Worm (Caenorhabditis elegans) whole organism, L4 larva: ENCODE results near the gene srh-220.

Source experiments
- D1046.2 ChIP-seq: fragments of 200-800 bp; sonication (Bioruptor generic); IDR thresholded peaks from 2 replicates; pipeline ENCODE4 v1.3.6; 2022; ENCODE audit warnings: missing genetic modification characterization, missing compliant biosample characterization
- F10B5.3 ChIP-seq: sonication (generic microtip); optimal IDR thresholded peaks from 2 replicates; lab custom pipeline; 2016; ENCODE audit warnings: mild to moderate bottlenecking, missing genetic modification characterization, missing compliant biosample characterization
- F49E8.2 ChIP-seq: sonication (generic microtip); optimal IDR thresholded peaks from 2 replicates; lab custom pipeline; 2016; ENCODE audit warnings: missing compliant biosample characterization, mild to moderate bottlenecking, missing genetic modification characterization, borderline replicate concordance
- Y5F2A.4 ChIP-seq: fragments of 200-800 bp; sonication (Bioruptor generic); optimal IDR thresholded peaks from 2 replicates; lab custom pipeline; 2018; ENCODE audit warnings: mild to moderate bottlenecking, missing genetic modification characterization, missing compliant biosample characterization
- ZK546.5 ChIP-seq, 2 experiments: sonication (generic microtip); optimal IDR thresholded peaks; 2 replicates each; lab custom pipeline; 2017; ENCODE audit warnings: missing biosample characterization in 2 of 2, missing genetic modification characterization in 2 of 2
- aha-1 ChIP-seq: fragments of 150-350 bp; peaks from one replicate; lab custom pipeline; 2014; ENCODE audit warnings: missing biosample characterization, missing genetic modification characterization
- ama-1 ChIP-seq: fragments of 150-350 bp; optimal IDR thresholded peaks from 2 replicates; lab custom pipeline; 2014; ENCODE audit warnings: inconsistent platforms, mixed read lengths
- arid-1 ChIP-seq: fragments of 200-800 bp; sonication (Bioruptor generic); conservative IDR thresholded peaks from 2 replicates; pipeline ENCODE4 v1.3.6; 2022; ENCODE audit warnings: missing genetic modification reagents, missing genetic modification characterization, missing compliant biosample characterization
- attf-4 ChIP-seq: sonication (generic microtip); optimal IDR thresholded peaks from 3 replicates; lab custom pipeline; 2017; ENCODE audit warnings: missing biosample characterization, missing genetic modification characterization
- ceh-20 ChIP-seq: fragments of 200-800 bp; sonication (Bioruptor generic); IDR thresholded peaks from 2 replicates; pipeline ENCODE4 v1.3.6; 2022; ENCODE audit warnings: missing genetic modification reagents, missing genetic modification characterization, missing compliant biosample characterization
- ceh-32 ChIP-seq: sonication (generic microtip); optimal IDR thresholded peaks from 2 replicates; lab custom pipeline; 2016; ENCODE audit warnings: mild to moderate bottlenecking, missing genetic modification characterization, missing compliant biosample characterization; ENCODE audit not compliant: poor library complexity
- ceh-44 ChIP-seq: fragments of 200-800 bp; sonication (Bioruptor generic); IDR thresholded peaks from 2 replicates; pipeline ENCODE4 v1.3.6; 2022; ENCODE audit warnings: missing genetic modification reagents, missing genetic modification characterization, missing compliant biosample characterization
- ceh-82 ChIP-seq: sonication (generic microtip); optimal IDR thresholded peaks from 2 replicates; lab custom pipeline; 2017; ENCODE audit warnings: missing biosample characterization, missing genetic modification characterization
- daf-12 ChIP-seq: fragments of 150-350 bp; optimal IDR thresholded peaks from 2 replicates; lab custom pipeline; 2014; ENCODE audit warnings: missing biosample characterization, missing genetic modification reagents, missing genetic modification characterization
- daf-16 ChIP-seq, 3 experiments: sonication (generic microtip); optimal IDR thresholded peaks; 2 replicates each; lab custom pipeline; 2016 to 2017; ENCODE audit warnings: missing genetic modification characterization in 3 of 3, missing genetic modification reagents in 3 of 3, mild to moderate bottlenecking in 2 of 3, missing compliant biosample characterization in 2 of 3, missing biosample characterization in 1 of 3, moderate library complexity in 1 of 3
- daf-19 ChIP-seq: fragments of 200-800 bp; sonication (Bioruptor generic); conservative IDR thresholded peaks from 2 replicates; pipeline ENCODE4 v1.3.6; 2022; ENCODE audit warnings: missing genetic modification characterization, missing compliant biosample characterization
- dmd-6 ChIP-seq: fragments of 200-800 bp; sonication (Bioruptor generic); IDR thresholded peaks from 2 replicates; pipeline ENCODE4 v1.3.6; 2022; ENCODE audit warnings: missing genetic modification reagents, missing genetic modification characterization, missing compliant biosample characterization
- dmd-8 ChIP-seq: fragments of 200-800 bp; sonication (Bioruptor generic); IDR thresholded peaks from 2 replicates; pipeline ENCODE4 v1.3.6; 2022; ENCODE audit warnings: missing genetic modification characterization, missing compliant biosample characterization
- dmd-9 ChIP-seq: fragments of 200-800 bp; sonication (Bioruptor generic); IDR thresholded peaks from 2 replicates; pipeline ENCODE4 v1.3.6; 2022; ENCODE audit warnings: missing genetic modification reagents, missing genetic modification characterization, missing compliant biosample characterization
- dpl-1 ChIP-seq: fragments of 150-350 bp; optimal IDR thresholded peaks from 2 replicates; lab custom pipeline; 2014; ENCODE audit warnings: missing biosample characterization, missing genetic modification reagents, missing genetic modification characterization
- fos-1 ChIP-seq: fragments of 150-350 bp; optimal IDR thresholded peaks from 2 replicates; lab custom pipeline; 2014; ENCODE audit warnings: missing biosample characterization, missing genetic modification characterization
- hif-1 ChIP-seq, 2 experiments: sonication (generic microtip); optimal IDR thresholded peaks; 2 replicates each; lab custom pipeline; 2016 to 2017; ENCODE audit warnings: missing compliant biosample characterization in 2 of 2, missing genetic modification characterization in 2 of 2, missing genetic modification reagents in 2 of 2, missing genotype in 2 of 2, mild to moderate bottlenecking in 1 of 2
- hlh-30 ChIP-seq: sonication (generic microtip); optimal IDR thresholded peaks from 2 replicates; lab custom pipeline; 2017; ENCODE audit warnings: antibody characterized with exemption, mild to moderate bottlenecking, missing genetic modification characterization, missing compliant biosample characterization; ENCODE audit not compliant: insufficient read depth
- hmg-1.1 ChIP-seq: fragments of 200-800 bp; sonication (Bioruptor generic); IDR thresholded peaks from 2 replicates; pipeline ENCODE4 v1.3.6; 2022; ENCODE audit warnings: missing genetic modification reagents, missing genetic modification characterization, missing compliant biosample characterization
- jun-1 ChIP-seq: fragments of 150-350 bp; optimal IDR thresholded peaks from 2 replicates; lab custom pipeline; 2014; ENCODE audit warnings: missing biosample characterization, missing genetic modification reagents, missing genetic modification characterization
- lin-1 ChIP-seq: fragments of 200-800 bp; sonication (Bioruptor generic); IDR thresholded peaks from 2 replicates; pipeline ENCODE4 v1.3.6; 2022; ENCODE audit warnings: missing genetic modification reagents, missing genetic modification characterization, missing compliant biosample characterization
- lin-13 ChIP-seq: fragments of 150-350 bp; optimal IDR thresholded peaks from 2 replicates; lab custom pipeline; 2014; ENCODE audit warnings: missing biosample characterization, missing genetic modification reagents, missing genetic modification characterization
- lin-29 ChIP-seq: fragments of 200-800 bp; sonication (Bioruptor generic); IDR thresholded peaks from 2 replicates; pipeline ENCODE4 v1.3.6; 2022; ENCODE audit warnings: missing genetic modification reagents, missing genetic modification characterization, missing compliant biosample characterization
- lin-38 ChIP-seq: fragments of 200-800 bp; sonication (Bioruptor generic); IDR thresholded peaks from 2 replicates; pipeline ENCODE4 v1.3.6; 2022; ENCODE audit warnings: missing genetic modification reagents, missing genetic modification characterization, missing compliant biosample characterization
- lin-39 ChIP-seq: fragments of 150-350 bp; optimal IDR thresholded peaks from 2 replicates; lab custom pipeline; 2014; ENCODE audit warnings: missing biosample characterization, missing genetic modification reagents, missing genetic modification characterization
- lir-3 ChIP-seq: sonication (generic microtip); optimal IDR thresholded peaks from 2 replicates; lab custom pipeline; 2016; ENCODE audit warnings: mild to moderate bottlenecking, missing genetic modification characterization, missing compliant biosample characterization
- madf-5 ChIP-seq, 2 experiments: fragments of 200-800 bp; sonication (Bioruptor generic); IDR thresholded peaks; 2 replicates each; pipeline ENCODE4 v1.3.6; 2022; ENCODE audit warnings: missing compliant biosample characterization in 2 of 2, missing genetic modification characterization in 2 of 2
- mdl-1 ChIP-seq, 2 experiments: fragments of 150-350 bp in 1 of 2; sonication (generic microtip) in 1 of 2; optimal IDR thresholded peaks; 2 replicates each; lab custom pipeline; 2014 to 2017; ENCODE audit warnings: missing biosample characterization in 2 of 2, missing genetic modification characterization in 2 of 2
- mes-2 ChIP-seq: sonication (generic microtip); optimal IDR thresholded peaks from 2 replicates; lab custom pipeline; 2016; ENCODE audit warnings: missing genotype, mild to moderate bottlenecking, missing genetic modification characterization, missing compliant biosample characterization; ENCODE audit not compliant: poor library complexity, severe bottlenecking
- mxl-3 ChIP-seq: fragments of 200-800 bp; sonication (Bioruptor generic); optimal IDR thresholded peaks from 2 replicates; lab custom pipeline; 2018; ENCODE audit warnings: mild to moderate bottlenecking, missing genetic modification characterization, missing compliant biosample characterization
- nhr-10 ChIP-seq: fragments of 150-350 bp; optimal IDR thresholded peaks from 2 replicates; lab custom pipeline; 2014; ENCODE audit warnings: missing biosample characterization, missing genetic modification characterization
- nhr-237 ChIP-seq: sonication (generic microtip); optimal IDR thresholded peaks from 2 replicates; lab custom pipeline; 2017; ENCODE audit warnings: missing biosample characterization, missing genetic modification characterization
- nhr-28 ChIP-seq: fragments of 150-350 bp; optimal IDR thresholded peaks from 2 replicates; lab custom pipeline; 2014; ENCODE audit warnings: missing biosample characterization, missing genetic modification characterization
- nhr-41 ChIP-seq: fragments of 200-800 bp; sonication (Bioruptor generic); IDR thresholded peaks from 2 replicates; pipeline ENCODE4 v1.3.6; 2022; ENCODE audit warnings: missing genetic modification reagents, missing genetic modification characterization, missing compliant biosample characterization
- nhr-76 ChIP-seq: fragments of 150-350 bp; optimal IDR thresholded peaks from 2 replicates; lab custom pipeline; 2014; ENCODE audit warnings: missing biosample characterization, missing genetic modification characterization
- set-16 ChIP-seq: fragments of 200-800 bp; sonication (Bioruptor generic); IDR thresholded peaks from 2 replicates; pipeline ENCODE4 v1.3.6; 2022; ENCODE audit warnings: missing genetic modification reagents, missing genetic modification characterization, missing compliant biosample characterization
- skn-1 ChIP-seq: fragments of 150-350 bp; optimal IDR thresholded peaks from 2 replicates; lab custom pipeline; 2014; ENCODE audit warnings: missing biosample characterization, missing genetic modification characterization
- snpc-4 ChIP-seq: fragments of 150-350 bp; optimal IDR thresholded peaks from 2 replicates; lab custom pipeline; 2014; ENCODE audit warnings: missing biosample characterization, missing genetic modification characterization
- spr-3 ChIP-seq: fragments of 200-800 bp; sonication (Bioruptor generic); optimal IDR thresholded peaks from 2 replicates; lab custom pipeline; 2018; ENCODE audit warnings: mild to moderate bottlenecking, missing genetic modification characterization, missing compliant biosample characterization
- unc-130 ChIP-seq: sonication (generic microtip); optimal IDR thresholded peaks from 2 replicates; lab custom pipeline; 2016; ENCODE audit warnings: missing genetic modification reagents, missing genetic modification characterization, missing compliant biosample characterization
- unc-39 ChIP-seq: sonication (generic microtip); optimal IDR thresholded peaks from 2 replicates; lab custom pipeline; 2017; ENCODE audit warnings: missing biosample characterization, missing genetic modification characterization
- vab-7 ChIP-seq: fragments of 200-800 bp; sonication (Bioruptor generic); IDR thresholded peaks from 2 replicates; pipeline ENCODE4 v1.3.6; 2022; ENCODE audit warnings: missing genetic modification reagents, missing genetic modification characterization, missing compliant biosample characterization
- zag-1 ChIP-seq: fragments of 150-350 bp; optimal IDR thresholded peaks from 2 replicates; lab custom pipeline; 2014; ENCODE audit warnings: missing biosample characterization, missing genetic modification characterization
- zfp-3 ChIP-seq: fragments of 200-800 bp; sonication (Bioruptor generic); conservative IDR thresholded peaks from 2 replicates; pipeline ENCODE4 v1.3.6; 2022; ENCODE audit warnings: missing genetic modification reagents, missing genetic modification characterization, missing compliant biosample characterization
- ztf-11 ChIP-seq: fragments of 150-350 bp; optimal IDR thresholded peaks from 2 replicates; lab custom pipeline; 2014; ENCODE audit warnings: missing biosample characterization, missing genetic modification characterization
- ztf-7 ChIP-seq: fragments of 150-350 bp; optimal IDR thresholded peaks from 2 replicates; lab custom pipeline; 2014; ENCODE audit warnings: missing biosample characterization, missing genetic modification characterization

srh-220 gene

DNA sequence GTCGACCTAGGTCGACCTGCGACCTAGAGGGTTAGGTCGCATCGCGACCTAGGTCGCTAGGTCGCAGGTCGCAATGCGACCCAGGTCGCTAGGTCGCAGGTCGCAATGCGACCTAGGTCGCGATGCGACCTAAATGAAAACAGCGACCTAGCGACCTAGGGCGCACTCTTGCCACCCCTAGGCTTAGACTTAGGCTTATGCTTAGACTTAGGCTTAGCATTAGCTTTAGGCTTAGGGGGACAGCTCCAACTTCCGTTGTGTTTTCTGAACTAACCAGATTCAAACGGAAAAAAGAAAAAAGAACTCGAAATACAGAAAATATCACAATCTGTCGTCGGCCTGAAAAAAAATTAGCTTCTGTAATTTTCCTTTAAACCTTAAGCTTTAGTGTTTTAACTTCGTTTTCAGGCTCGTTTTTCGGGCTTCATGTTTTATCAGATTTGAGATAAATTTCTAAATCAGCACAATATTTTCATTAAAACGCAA, 36.6 kb upstream of the srh-220 start (continued):
- TF ChIP-seq daf-16 (GFP tag; optimal IDR thresholded peaks at IDR 0.05; lab: Kevin White, UChicago): no peak
- TF ChIP-seq daf-16 (tag; optimal IDR thresholded peaks at IDR 0.05; lab: Kevin White, UChicago): no peak
- TF ChIP-seq jun-1 (tag; lab: Kevin White, UChicago): peak; percentile 26
- no peak for TF ChIP-seq nhr-28 (tag; lab: Kevin White, UChicago)
- no peak for TF ChIP-seq hlh-30 (tag; lab: Kevin White, UChicago)
- 0 out of 4 replicates have a peak, but pooled peaks of 1 of the 2 experiments have one; percentile 2 for TF ChIP-seq madf-5 (GFP tag; IDR thresholded peaks at IDR 0.05; lab: Robert Waterston, UW)
- TF ChIP-seq ztf-7: no peak
- TF ChIP-seq nhr-76: no peak
- TF ChIP-seq lin-29 (GFP tag; lab: Robert Waterston, UW): no peak
- TF ChIP-seq fos-1 (tag; lab: Kevin White, UChicago): no peak
- TF ChIP-seq ama-1 (lab: Kevin White, UChicago): no peak
- no peak for TF ChIP-seq F10B5.3 (tag; lab: Kevin White, UChicago)
- TF ChIP-seq unc-130 (GFP tag; lab: Kevin White, UChicago): no peak
- no peak for TF ChIP-seq mes-2 (tag; lab: Kevin White, UChicago)
- no peak for TF ChIP-seq ZK546.5 (tag; optimal IDR thresholded peaks at IDR 0.05; lab: Kevin White, UChicago)
- TF ChIP-seq daf-19 (GFP tag; lab: Robert Waterston, UW): 0 out of 2 replicates have a peak, but pooled peaks have one; percentile 31
- TF ChIP-seq F49E8.2 (tag; lab: Kevin White, UChicago): no peak
- TF ChIP-seq lin-38 (GFP tag; lab: Robert Waterston, UW): peak; percentile 59
- TF ChIP-seq mxl-3 (GFP tag; lab: Kevin White, UChicago): no peak
- no peak for TF ChIP-seq lir-3
- no peak for TF ChIP-seq nhr-10 (tag; lab: Kevin White, UChicago)
- 0 out of 2 replicates have a peak, but pooled peaks have one; percentile 46 for TF ChIP-seq dmd-8 (GFP tag; lab: Robert Waterston, UW)
- no peak for TF ChIP-seq hif-1 (tag; optimal IDR thresholded peaks at IDR 0.05; lab: Kevin White, UChicago)
- no peak for TF ChIP-seq zfp-3 (GFP tag; lab: Robert Waterston, UW)
- TF ChIP-seq lin-1 (GFP tag; lab: Robert Waterston, UW): no peak
- no peak for TF ChIP-seq mdl-1 (tag; optimal IDR thresholded peaks at IDR 0.05; lab: Kevin White, UChicago)
- no peak for TF ChIP-seq unc-39
- 0 out of 2 replicates have a peak, but pooled peaks have one; percentile 9 for TF ChIP-seq ceh-20
- TF ChIP-seq dmd-9 (GFP tag; lab: Robert Waterston, UW): no peak
- TF ChIP-seq nhr-41 (GFP tag; lab: Robert Waterston, UW): no peak
- TF ChIP-seq daf-12: no peak
- no peak for TF ChIP-seq lin-39 (tag; lab: Kevin White, UChicago)
- TF ChIP-seq nhr-237: no peak
- TF ChIP-seq set-16: peak; percentile 70
- TF ChIP-seq hmg-1.1: no peak; the same call in 1 of the 2 replicates
- TF ChIP-seq spr-3 (GFP tag; lab: Kevin White, UChicago): no peak
- no peak for TF ChIP-seq ztf-11 (tag; lab: Kevin White, UChicago)
- TF ChIP-seq skn-1 (tag; lab: Kevin White, UChicago): no peak
- TF ChIP-seq lin-13 (GFP tag; lab: Kevin White, UChicago): no peak
- TF ChIP-seq aha-1 (tag; lab: Kevin White, UChicago): peak; percentile 70
- no peak for TF ChIP-seq attf-4 (tag; lab: Kevin White, UChicago)
- TF ChIP-seq vab-7 (GFP tag; lab: Robert Waterston, UW): peak; percentile 39; the same call in 1 of the 2 replicates
- TF ChIP-seq ceh-82 (tag; lab: Kevin White, UChicago): no peak
- TF ChIP-seq dmd-6: peak; percentile 14; the same call in 1 of the 2 replicates
- TF ChIP-seq D1046.2 (GFP tag; lab: Robert Waterston, UW): no peak
- TF ChIP-seq dpl-1 (GFP tag; lab: Kevin White, UChicago): no peak
- TF ChIP-seq zag-1 (tag; lab: Kevin White, UChicago): no peak
- peak; percentile 13; the same call in 1 of the 2 replicates for TF ChIP-seq arid-1 (GFP tag; lab: Robert Waterston, UW)
- TF ChIP-seq ceh-44 (GFP tag; lab: Robert Waterston, UW): no peak
- TF ChIP-seq snpc-4 (tag; lab: Kevin White, UChicago): no peak
- TF ChIP-seq ceh-32: no peak
- TF ChIP-seq Y5F2A.4 (GFP tag; lab: Kevin White, UChicago): no peak
